Fruit fly (Drosophila melanogaster) whole organism, wandering third instar larva: Measurements from ENCODE around the gene gro.

ENCODE experiments used
- Dfd ChIP-seq: fragments of >200 bp; optimal IDR thresholded peaks from 2 replicates; lab custom pipeline; 2017; ENCODE audit warnings: missing biosample characterization, missing genetic modification characterization
- Dif ChIP-seq: fragments of 200-275, 200-300 bp; sonication (Bioruptor generic); optimal IDR thresholded peaks from 2 replicates; lab custom pipeline; 2018; ENCODE audit warnings: missing biosample characterization, missing genetic modification characterization; ENCODE audit not compliant: partially characterized antibody
- HLH106 ChIP-seq: fragments of 200-800 bp; optimal IDR thresholded peaks from 3 replicates; lab custom pipeline; 2019; ENCODE audit warnings: missing biosample characterization, mild to moderate bottlenecking, missing genetic modification characterization, moderate library complexity
- Mio ChIP-seq: sonication (Bioruptor generic); optimal IDR thresholded peaks from 2 replicates; lab custom pipeline; 2016; ENCODE audit warnings: missing biosample characterization, missing genetic modification characterization
- Vsx2 ChIP-seq: fragments of 200-300, 225-300 bp; sonication (Bioruptor generic); optimal IDR thresholded peaks from 2 replicates; lab custom pipeline; 2018; ENCODE audit warnings: missing biosample characterization, missing genetic modification characterization; ENCODE audit not compliant: partially characterized antibody
- fru ChIP-seq: fragments of 200-800 bp; sonication (Bioruptor generic); optimal IDR thresholded peaks from 3 replicates; lab custom pipeline; 2016; ENCODE audit warnings: missing biosample characterization, mild to moderate bottlenecking, missing genetic modification characterization

DNA sequence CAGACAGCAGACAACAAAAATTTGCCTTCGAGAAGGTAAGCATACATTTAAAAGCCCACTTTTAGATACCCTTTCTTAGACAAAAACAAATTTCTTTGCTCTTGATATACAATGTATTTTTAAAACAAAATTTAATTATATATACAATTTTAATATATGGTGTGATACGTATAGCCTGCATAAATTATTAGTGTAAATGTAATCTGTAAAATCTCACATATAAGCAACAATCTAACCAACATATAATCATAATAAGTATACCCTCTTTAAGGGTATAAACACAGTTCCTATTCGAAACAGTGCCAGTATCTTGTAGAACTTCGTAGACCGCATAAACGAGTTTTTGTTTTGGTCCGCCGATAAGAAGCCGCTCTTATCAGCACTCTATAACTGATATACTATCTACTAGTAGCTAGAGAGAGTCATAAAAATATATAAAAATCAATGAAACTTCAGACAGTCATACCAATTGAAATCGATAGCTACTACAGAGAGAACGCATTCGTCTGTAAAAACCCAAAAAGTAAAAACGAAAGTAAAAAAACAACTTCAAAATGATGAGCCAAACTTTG, 27.2 kb upstream of the gro start, which contains the start of gene Kaz-m1:
- TF ChIP-seq fru (no peak), HLH106 (tag; lab: Kevin White, UChicago) (peak; percentile 10), Dif (GFP tag; lab: Kevin White, UChicago) (no peak), Dfd (GFP tag; lab: Kevin White, UChicago) (no peak), Mio (GFP tag; lab: Kevin White, UChicago) (no peak), Vsx2 (no peak)
